Worm (Caenorhabditis elegans): ENCODE measurements around the gene pigk-1.

pigk-1 gene

DNA sequence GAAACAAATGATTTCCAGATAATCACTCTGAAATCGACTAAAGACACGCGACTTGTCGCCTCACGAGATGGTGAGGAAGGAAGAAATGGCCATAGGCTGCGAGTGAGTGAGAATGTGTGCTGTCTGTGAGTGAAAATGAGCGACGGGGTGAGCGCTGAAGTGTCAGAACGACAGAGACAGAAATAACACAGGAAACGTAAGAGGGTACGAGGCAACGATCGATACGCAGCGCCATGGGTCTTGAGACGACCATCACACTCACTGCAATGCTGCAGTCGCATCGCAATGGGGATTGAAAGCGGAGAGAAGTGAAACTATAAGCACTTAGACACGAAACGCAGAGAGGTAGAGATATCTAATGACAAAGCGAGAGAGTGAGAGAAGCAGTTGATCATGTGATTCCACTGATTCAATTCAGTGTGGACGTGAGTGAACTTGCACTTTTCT lies 27.0 kb downstream of the pigk-1 start (continued):
- TF ChIP-seq fkh-4 (tag; optimal IDR thresholded peaks at IDR 0.05; ENCODE audit: borderline replicate concordance): peak; percentile 57
- TF ChIP-seq mep-1 (tag; optimal IDR thresholded peaks at IDR 0.05): peak; percentile 96
- TF ChIP-seq tbx-2 (tag; optimal IDR thresholded peaks at IDR 0.05): peak; percentile 97
- TF ChIP-seq lin-15B (tag; optimal IDR thresholded peaks at IDR 0.05): no peak
- TF ChIP-seq nhr-85 (tag): peak; percentile 98
- peak; percentile 84 for TF ChIP-seq mef-2 (tag; optimal IDR thresholded peaks at IDR 0.05)
- TF ChIP-seq fos-1 (tag; optimal IDR thresholded peaks at IDR 0.05): peak; percentile 91
- TF ChIP-seq unc-98 (GFP tag; IDR thresholded peaks at IDR 0.05): no peak; the same call in 1 of the 2 replicates
- TF ChIP-seq nhr-20 (tag; optimal IDR thresholded peaks at IDR 0.05): peak; percentile 96
- peak; percentile 84 for TF ChIP-seq rnt-1 (tag; optimal IDR thresholded peaks at IDR 0.05)
- peak; percentile 60 for TF ChIP-seq zip-4 (GFP tag; optimal IDR thresholded peaks at IDR 0.05)
- TF ChIP-seq efl-1 (optimal IDR thresholded peaks at IDR 0.05): peak; percentile 86 to 92
- peak; percentile 67 to 97 for TF ChIP-seq efl-1 (GFP tag; optimal IDR thresholded peaks at IDR 0.05 in 1 of 2)
- TF ChIP-seq pax-3 (tag; optimal IDR thresholded peaks at IDR 0.05): peak; percentile 70
- peak; percentile 84 for TF ChIP-seq isw-1 (GFP tag; IDR thresholded peaks at IDR 0.05)
- TF ChIP-seq unc-86 (tag; optimal IDR thresholded peaks at IDR 0.05): peak; percentile 92
- no peak for TF ChIP-seq alr-1 (tag; optimal IDR thresholded peaks at IDR 0.05; ENCODE audit: borderline replicate concordance)
- peak; percentile 87 for TF ChIP-seq irx-1 (tag; optimal IDR thresholded peaks at IDR 0.05)
- TF ChIP-seq ztf-4 (tag; optimal IDR thresholded peaks at IDR 0.05): peak; percentile 95
- TF ChIP-seq C34B4.2 (tag; optimal IDR thresholded peaks at IDR 0.05): peak; percentile 45
- TF ChIP-seq lsy-2 (tag; optimal IDR thresholded peaks at IDR 0.05): peak; percentile 91 to 94
- peak; percentile 65 for TF ChIP-seq sox-4 (tag; optimal IDR thresholded peaks at IDR 0.05)
- peak; percentile 93 for TF ChIP-seq unc-130 (tag; optimal IDR thresholded peaks at IDR 0.05)
- peak; percentile 83 for TF ChIP-seq lin-39 (tag; optimal IDR thresholded peaks at IDR 0.05)
- peak; percentile 89 for TF ChIP-seq ceh-8 (GFP tag; optimal IDR thresholded peaks at IDR 0.05)
- TF ChIP-seq snpc-4 (tag; optimal IDR thresholded peaks at IDR 0.05): peak; percentile 71
- TF ChIP-seq ztf-11 (tag; optimal IDR thresholded peaks at IDR 0.05): peak in 1 of 2 experiments; percentile 77
- TF ChIP-seq nhr-71 (tag; optimal IDR thresholded peaks at IDR 0.05): peak; percentile 99
- TF ChIP-seq pag-3 (tag; optimal IDR thresholded peaks at IDR 0.05; ENCODE audit: borderline replicate concordance, insufficient read depth): no peak
- peak; percentile 95 for TF ChIP-seq nhr-77 (tag; optimal IDR thresholded peaks at IDR 0.05)
- TF ChIP-seq ets-5 (GFP tag; IDR thresholded peaks at IDR 0.05): no peak
- peak in 4 of 6 experiments; percentile 28 to 90 (median 75) for TF ChIP-seq elt-3 (tag; optimal IDR thresholded peaks at IDR 0.05)
- TF ChIP-seq C04F5.9 (tag; optimal IDR thresholded peaks at IDR 0.05): peak; percentile 67
- no peak for TF ChIP-seq unc-62 (GFP tag; optimal IDR thresholded peaks at IDR 0.05)
- TF ChIP-seq elt-2 (tag; optimal IDR thresholded peaks at IDR 0.05): peak; percentile 65
- TF ChIP-seq swsn-7 (tag; optimal IDR thresholded peaks at IDR 0.05): peak; percentile 96
- TF ChIP-seq aly-2 (tag; optimal IDR thresholded peaks at IDR 0.05): peak; percentile 73
- TF ChIP-seq ceh-82 (tag; optimal IDR thresholded peaks at IDR 0.05): peak; percentile 80 to 92 (median 90)
- peak; percentile 63 for TF ChIP-seq vab-15 (tag; optimal IDR thresholded peaks at IDR 0.05)
- TF ChIP-seq sup-37 (GFP tag; optimal IDR thresholded peaks at IDR 0.05): peak; percentile 42
- peak; percentile 98 for TF ChIP-seq lin-14 (GFP tag; optimal IDR thresholded peaks at IDR 0.05)
- TF ChIP-seq nhr-11 (tag; optimal IDR thresholded peaks at IDR 0.05): peak; percentile 90
- peak; percentile 93 for TF ChIP-seq dsc-1 (tag; optimal IDR thresholded peaks at IDR 0.05)
- TF ChIP-seq C16A3.4 (tag; optimal IDR thresholded peaks at IDR 0.05): peak; percentile 91
- TF ChIP-seq ama-1 (optimal IDR thresholded peaks at IDR 0.05): peak; percentile 73
- no peak for TF ChIP-seq sptf-1 (tag; optimal IDR thresholded peaks at IDR 0.05)
- no peak for TF ChIP-seq ceh-63 (GFP tag; optimal IDR thresholded peaks at IDR 0.05)
- TF ChIP-seq mdl-1 (tag; optimal IDR thresholded peaks at IDR 0.05): peak in 1 of 2 experiments; percentile 95
- TF ChIP-seq dpl-1 (GFP tag; optimal IDR thresholded peaks at IDR 0.05): peak; percentile 69 to 75 (median 73)
- no peak for TF ChIP-seq tlp-1 (tag; optimal IDR thresholded peaks at IDR 0.05)
- TF ChIP-seq nhr-28 (tag; optimal IDR thresholded peaks at IDR 0.05): no peak
- peak; percentile 85 to 87 for TF ChIP-seq lin-35 (GFP tag; optimal IDR thresholded peaks at IDR 0.05)
- TF ChIP-seq ces-1 (GFP tag; optimal IDR thresholded peaks at IDR 0.05): no peak

Data from whole organism, L1 larva.